Fruit fly (Drosophila melanogaster): ENCODE data around the gene Culd.

DNA sequence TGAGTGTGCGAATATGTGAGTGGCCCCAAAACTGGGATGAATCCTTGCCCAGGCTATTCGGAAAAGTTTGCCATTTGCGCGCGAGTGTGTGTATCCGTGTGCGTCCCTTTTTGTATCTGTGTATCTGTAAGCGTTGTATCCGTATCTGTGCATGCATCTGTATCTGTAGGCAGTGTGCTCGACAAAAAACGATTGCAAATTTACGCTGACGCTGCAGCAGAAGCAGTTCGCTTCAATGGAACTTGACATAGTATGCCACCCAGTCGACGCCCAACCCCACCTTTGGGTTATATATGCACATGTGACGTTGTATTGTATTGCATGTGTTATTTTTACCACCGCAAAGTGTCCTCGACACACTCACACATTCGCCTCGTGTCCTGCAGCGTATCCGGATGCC is 40.1 kb upstream of the Culd start:
- TF ChIP-seq insv (optimal IDR thresholded peaks at IDR 0.05) (no peak), h (optimal IDR thresholded peaks at IDR 0.05) (no peak), ttk (optimal IDR thresholded peaks at IDR 0.05) (no peak)

Data from Kc167 (cell line).